Fruit fly (Drosophila melanogaster) S2 (cell line): Measurements from ENCODE around the gene nAChRalpha3.

Experiments used
- CG8478 ChIP-seq: fragments of >200 bp; optimal IDR thresholded peaks from 2 replicates; lab custom pipeline; 2018
- CTCF ChIP-seq, 2 experiments: fragments of >200 bp; optimal IDR thresholded peaks; 2 replicates each; lab custom pipeline; 2018

DNA sequence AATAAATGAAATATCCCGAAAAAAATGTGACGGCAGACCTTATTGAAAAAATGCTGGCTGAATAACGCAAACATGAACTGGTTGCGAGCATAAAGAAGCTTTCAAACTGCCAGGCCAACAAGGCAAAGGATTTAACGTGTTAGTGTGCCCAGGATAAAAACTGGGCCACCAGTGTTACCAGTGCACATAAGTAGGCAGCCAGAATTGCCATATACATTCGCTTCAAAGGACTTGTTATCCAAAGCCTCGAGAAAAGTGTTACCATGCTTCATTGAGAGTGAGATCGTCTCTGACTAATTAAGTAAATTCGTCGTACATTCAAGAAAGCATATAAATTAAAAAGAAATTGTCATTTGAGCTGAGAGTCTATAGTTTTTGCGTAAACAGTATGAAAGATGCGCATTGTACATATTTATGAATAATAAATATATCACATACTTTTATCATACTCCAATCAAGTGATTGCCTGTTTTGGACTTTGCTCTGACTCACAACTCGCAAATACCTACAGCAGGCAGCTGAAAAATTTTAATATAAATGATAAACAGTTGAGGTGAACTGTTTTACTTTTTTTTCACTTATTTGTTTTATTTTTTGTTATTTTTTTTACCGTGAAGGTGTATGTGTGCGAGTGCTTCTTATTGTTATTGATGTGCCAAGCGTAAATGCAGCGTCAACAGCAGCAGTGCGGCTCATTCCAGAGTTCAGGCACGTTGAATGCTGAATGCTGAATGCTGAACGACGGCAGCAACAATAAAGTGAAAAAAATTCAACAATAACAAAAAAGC, 135.5 kb downstream of the nAChRalpha3 start:
- TF ChIP-seq CG8478 (lab: Kevin White, UChicago): no peak
- TF ChIP-seq CTCF (optimal IDR thresholded peaks at IDR 0.05; lab: Kevin White, UChicago): no peak
